Fruit fly (Drosophila melanogaster) whole organism, embryonic: ENCODE data around the gene cyr.
A peak's percentile ranks its signal among the peaks of the same experiment; 100 is the strongest.

Experiments used
- Abd-B ChIP-seq: fragments of 200-800 bp; sonication (Bioruptor generic); optimal IDR thresholded peaks from 2 replicates; lab custom pipeline; 2018; ENCODE audit warnings: missing biosample characterization, mild to moderate bottlenecking, missing genetic modification characterization, moderate library complexity
- Antp ChIP-seq: fragments of 200-800 bp; sonication (Bioruptor generic); optimal IDR thresholded peaks from 3 replicates; lab custom pipeline; 2016; ENCODE audit warnings: missing biosample characterization, missing genetic modification characterization
- CG11085 ChIP-seq: fragments of 200-800 bp; sonication (Bioruptor generic); IDR thresholded peaks from 2 replicates; pipeline ENCODE4 v1.3.6; 2022; ENCODE audit warnings: missing biosample characterization, missing genetic modification characterization
- CG11456 ChIP-seq: fragments of 200-800 bp; sonication (Bioruptor generic); IDR thresholded peaks from 3 replicates; pipeline ENCODE4 v1.3.6; 2022; ENCODE audit warnings: missing biosample characterization, missing genetic modification characterization
- CG11560 ChIP-seq: fragments of 200-800 bp; sonication (Bioruptor generic); IDR thresholded peaks from 3 replicates; pipeline ENCODE4 v1.3.6; 2022; ENCODE audit warnings: missing biosample characterization, missing genetic modification characterization
- CG11696 ChIP-seq: fragments of 200-800 bp; sonication (Bioruptor generic); IDR thresholded peaks from 2 replicates; pipeline ENCODE4 v1.3.6; 2022; ENCODE audit warnings: missing biosample characterization, missing genetic modification characterization
- CG12659 ChIP-seq: fragments of 200-800 bp; sonication (Bioruptor generic); optimal IDR thresholded peaks from 3 replicates; lab custom pipeline; 2017; ENCODE audit warnings: mild to moderate bottlenecking, missing biosample characterization, missing genetic modification reagents, missing genetic modification characterization
- CG14014 ChIP-seq: fragments of 200-800 bp; sonication (Bioruptor generic); IDR thresholded peaks from 2 replicates; pipeline ENCODE4 v1.3.6; 2022; ENCODE audit warnings: missing biosample characterization, missing genetic modification characterization
- CG14667 ChIP-seq: fragments of 200-800 bp; sonication (Bioruptor generic); IDR thresholded peaks from 2 replicates; pipeline ENCODE4 v1.3.6; 2022; ENCODE audit warnings: missing biosample characterization, missing genetic modification characterization
- CG14860 ChIP-seq: fragments of 200-800 bp; sonication (Bioruptor generic); IDR thresholded peaks from 3 replicates; pipeline ENCODE4 v1.3.6; 2022; ENCODE audit warnings: missing biosample characterization, missing genetic modification characterization; ENCODE audit not compliant: partially characterized antibody
- CG14965 ChIP-seq: fragments of 200-800 bp; sonication (Bioruptor generic); optimal IDR thresholded peaks from 2 replicates; lab custom pipeline; 2016; ENCODE audit warnings: missing biosample characterization, missing genetic modification characterization, borderline replicate concordance
- CG16813 ChIP-seq: fragments of 200-800 bp; sonication (Bioruptor generic); IDR thresholded peaks from 3 replicates; pipeline ENCODE4 v1.3.6; 2022; ENCODE audit warnings: missing biosample characterization, missing genetic modification characterization; ENCODE audit not compliant: partially characterized antibody
- CG17802 ChIP-seq: fragments of 200-800 bp; sonication (Bioruptor generic); optimal IDR thresholded peaks from 2 replicates; lab custom pipeline; 2018; ENCODE audit warnings: missing biosample characterization, mild to moderate bottlenecking, missing genetic modification characterization, moderate library complexity
- CG2116 ChIP-seq: fragments of 200-800 bp; sonication (Bioruptor generic); optimal IDR thresholded peaks from 3 replicates; lab custom pipeline; 2018; ENCODE audit warnings: missing biosample characterization, mild to moderate bottlenecking, missing genetic modification characterization
- CG32767 ChIP-seq: fragments of 200-800 bp; sonication (Bioruptor generic); IDR thresholded peaks from 2 replicates; pipeline ENCODE4 v1.3.6; 2022; ENCODE audit warnings: missing biosample characterization, missing genetic modification characterization
- CG34224 ChIP-seq: fragments of 200-800 bp; sonication (Bioruptor generic); IDR thresholded peaks from 3 replicates; pipeline ENCODE4 v1.3.6; 2022; ENCODE audit warnings: missing biosample characterization, missing genetic modification characterization; ENCODE audit not compliant: partially characterized antibody
- CG3995 ChIP-seq: fragments of 200-800 bp; sonication (Bioruptor generic); optimal IDR thresholded peaks from 3 replicates; lab custom pipeline; 2016; ENCODE audit warnings: missing biosample characterization, missing genetic modification characterization
- CG42726 ChIP-seq: fragments of 200-800 bp; sonication (Bioruptor generic); IDR thresholded peaks from 2 replicates; pipeline ENCODE4 v1.3.6; 2022; ENCODE audit warnings: missing biosample characterization, missing genetic modification characterization; ENCODE audit not compliant: partially characterized antibody
- CG7357 ChIP-seq: fragments of 200-800 bp; sonication (Bioruptor generic); IDR thresholded peaks from 3 replicates; pipeline ENCODE4 v1.3.6; 2022; ENCODE audit warnings: missing biosample characterization, missing genetic modification characterization
- CG7372 ChIP-seq: fragments of 200-800 bp; sonication (Bioruptor generic); IDR thresholded peaks from 2 replicates; pipeline ENCODE4 v1.3.6; 2022; ENCODE audit warnings: missing biosample characterization, missing genetic modification characterization
- CG8924 ChIP-seq: fragments of 200-800 bp; optimal IDR thresholded peaks from 3 replicates; lab custom pipeline; 2019; ENCODE audit warnings: missing biosample characterization, mild to moderate bottlenecking, missing genetic modification characterization, moderate library complexity
- CG9797 ChIP-seq: fragments of 200-800 bp; sonication (Bioruptor generic); optimal IDR thresholded peaks from 3 replicates; lab custom pipeline; 2018; ENCODE audit warnings: missing biosample characterization, mild to moderate bottlenecking, missing genetic modification characterization
- CG9876 ChIP-seq: fragments of 200-800 bp; sonication (Bioruptor generic); optimal IDR thresholded peaks from 2 replicates; lab custom pipeline; 2016; ENCODE audit warnings: missing biosample characterization, missing genetic modification characterization
- CHES-1-like ChIP-seq: fragments of 200-800 bp; sonication (Bioruptor generic); optimal IDR thresholded peaks from 2 replicates; lab custom pipeline; 2016; ENCODE audit warnings: missing biosample characterization, missing genetic modification characterization
- CrebB ChIP-seq: fragments of 200-800 bp; sonication (Bioruptor generic); optimal IDR thresholded peaks from 3 replicates; lab custom pipeline; 2018; ENCODE audit warnings: missing biosample characterization, mild to moderate bottlenecking, missing genetic modification characterization
- D19A ChIP-seq: fragments of 200-800 bp; optimal IDR thresholded peaks from 3 replicates; lab custom pipeline; 2019; ENCODE audit warnings: missing biosample characterization, mild to moderate bottlenecking, missing genetic modification characterization, moderate library complexity
- Ets97D ChIP-seq: fragments of 200-800 bp; sonication (Bioruptor generic); optimal IDR thresholded peaks from 3 replicates; lab custom pipeline; 2016; ENCODE audit warnings: missing biosample characterization, missing genetic modification characterization
- HHEX ChIP-seq: fragments of 200-800 bp; sonication (Bioruptor generic); optimal IDR thresholded peaks from 3 replicates; lab custom pipeline; 2017; ENCODE audit warnings: missing biosample characterization, mild to moderate bottlenecking, missing genetic modification characterization, missing genetic modification reagents
- Hey ChIP-seq: fragments of 200-800 bp; sonication (Bioruptor generic); optimal IDR thresholded peaks from 3 replicates; lab custom pipeline; 2018; ENCODE audit warnings: missing biosample characterization, mild to moderate bottlenecking, missing genetic modification characterization
- Max ChIP-seq: fragments of 200-800 bp; sonication (Bioruptor generic); optimal IDR thresholded peaks from 2 replicates; lab custom pipeline; 2016; ENCODE audit warnings: missing biosample characterization, mild to moderate bottlenecking, missing genetic modification characterization
- Mes4 ChIP-seq: fragments of 200-800 bp; sonication (Bioruptor generic); optimal IDR thresholded peaks from 2 replicates; lab custom pipeline; 2016; ENCODE audit warnings: missing biosample characterization, missing genetic modification characterization
- NC2α ChIP-seq: fragments of 200-800 bp; sonication (Bioruptor generic); optimal IDR thresholded peaks from 2 replicates; lab custom pipeline; 2016; ENCODE audit warnings: missing biosample characterization, missing genetic modification characterization
- Ravus ChIP-seq: fragments of 200-800 bp; sonication (Bioruptor generic); IDR thresholded peaks from 2 replicates; pipeline ENCODE4 v1.3.6; 2022; ENCODE audit warnings: missing biosample characterization, missing genetic modification characterization
- Vsx1 ChIP-seq: fragments of 200-800 bp; sonication (Bioruptor generic); optimal IDR thresholded peaks from 2 replicates; lab custom pipeline; 2017; ENCODE audit warnings: missing biosample characterization, mild to moderate bottlenecking, missing genetic modification characterization, missing genetic modification reagents
- ac ChIP-seq: fragments of 200-800 bp; sonication (Bioruptor generic); optimal IDR thresholded peaks from 3 replicates; lab custom pipeline; 2017; ENCODE audit warnings: missing biosample characterization, mild to moderate bottlenecking, missing genetic modification characterization
- cwo ChIP-seq: fragments of 200-800 bp; sonication (Bioruptor generic); optimal IDR thresholded peaks from 3 replicates; lab custom pipeline; 2017; ENCODE audit warnings: missing biosample characterization, missing genetic modification characterization, mild to moderate bottlenecking, moderate library complexity, missing genetic modification reagents
- dan ChIP-seq: fragments of 200-800 bp; sonication (Bioruptor generic); IDR thresholded peaks from 2 replicates; pipeline ENCODE4 v1.3.6; 2022; ENCODE audit warnings: missing biosample characterization, missing genetic modification characterization
- gem ChIP-seq: fragments of 200-800 bp; sonication (Bioruptor generic); optimal IDR thresholded peaks from 2 replicates; lab custom pipeline; 2019; ENCODE audit warnings: missing biosample characterization, mild to moderate bottlenecking, missing genetic modification characterization, moderate library complexity
- gt ChIP-seq: fragments of 200-800 bp; sonication (Bioruptor generic); IDR thresholded peaks from 2 replicates; pipeline ENCODE4 v1.3.6; 2022; ENCODE audit warnings: missing biosample characterization, missing genetic modification characterization
- hth ChIP-seq: fragments of >200 bp; optimal IDR thresholded peaks from 2 replicates; lab custom pipeline; 2017; ENCODE audit warnings: inconsistent platforms
- kni ChIP-seq: fragments of 200-800 bp; sonication (Bioruptor generic); optimal IDR thresholded peaks from 3 replicates; lab custom pipeline; 2017; ENCODE audit warnings: mild to moderate bottlenecking, missing biosample characterization, missing genetic modification reagents, missing genetic modification characterization
- lbe ChIP-seq: fragments of 200-800 bp; sonication (Bioruptor generic); optimal IDR thresholded peaks from 2 replicates; lab custom pipeline; 2016; ENCODE audit warnings: missing biosample characterization, mild to moderate bottlenecking, missing genetic modification characterization
- maf-S ChIP-seq: fragments of 200-800 bp; sonication (Bioruptor generic); optimal IDR thresholded peaks from 2 replicates; lab custom pipeline; 2016; ENCODE audit warnings: missing biosample characterization, missing genetic modification characterization
- mam ChIP-seq: fragments of 200-800 bp; sonication (Bioruptor generic); optimal IDR thresholded peaks from 3 replicates; lab custom pipeline; 2016; ENCODE audit warnings: missing biosample characterization, missing genetic modification characterization
- nom ChIP-seq: fragments of 200-800 bp; sonication (Bioruptor generic); optimal IDR thresholded peaks from 2 replicates; lab custom pipeline; 2017; ENCODE audit warnings: missing biosample characterization, missing genetic modification characterization, mild to moderate bottlenecking, moderate library complexity, missing genetic modification reagents
- peb ChIP-seq: fragments of 200-800 bp; sonication (Bioruptor generic); IDR thresholded peaks from 2 replicates; pipeline ENCODE4 v1.3.6; 2022; ENCODE audit warnings: missing biosample characterization, missing genetic modification characterization
- psq ChIP-seq: fragments of 200-800 bp; sonication (Bioruptor generic); optimal IDR thresholded peaks from 2 replicates; lab custom pipeline; 2017; ENCODE audit warnings: missing biosample characterization, missing genetic modification characterization
- salm ChIP-seq: fragments of 200-800 bp; sonication (Bioruptor generic); optimal IDR thresholded peaks from 2 replicates; lab custom pipeline; 2018; ENCODE audit warnings: missing biosample characterization, mild to moderate bottlenecking, missing genetic modification characterization
- vnd ChIP-seq: fragments of 200-800 bp; sonication (Bioruptor generic); IDR thresholded peaks from 3 replicates; pipeline ENCODE4 v1.3.6; 2022; ENCODE audit warnings: missing biosample characterization, missing genetic modification characterization; ENCODE audit not compliant: partially characterized antibody

Gene cyr

DNA sequence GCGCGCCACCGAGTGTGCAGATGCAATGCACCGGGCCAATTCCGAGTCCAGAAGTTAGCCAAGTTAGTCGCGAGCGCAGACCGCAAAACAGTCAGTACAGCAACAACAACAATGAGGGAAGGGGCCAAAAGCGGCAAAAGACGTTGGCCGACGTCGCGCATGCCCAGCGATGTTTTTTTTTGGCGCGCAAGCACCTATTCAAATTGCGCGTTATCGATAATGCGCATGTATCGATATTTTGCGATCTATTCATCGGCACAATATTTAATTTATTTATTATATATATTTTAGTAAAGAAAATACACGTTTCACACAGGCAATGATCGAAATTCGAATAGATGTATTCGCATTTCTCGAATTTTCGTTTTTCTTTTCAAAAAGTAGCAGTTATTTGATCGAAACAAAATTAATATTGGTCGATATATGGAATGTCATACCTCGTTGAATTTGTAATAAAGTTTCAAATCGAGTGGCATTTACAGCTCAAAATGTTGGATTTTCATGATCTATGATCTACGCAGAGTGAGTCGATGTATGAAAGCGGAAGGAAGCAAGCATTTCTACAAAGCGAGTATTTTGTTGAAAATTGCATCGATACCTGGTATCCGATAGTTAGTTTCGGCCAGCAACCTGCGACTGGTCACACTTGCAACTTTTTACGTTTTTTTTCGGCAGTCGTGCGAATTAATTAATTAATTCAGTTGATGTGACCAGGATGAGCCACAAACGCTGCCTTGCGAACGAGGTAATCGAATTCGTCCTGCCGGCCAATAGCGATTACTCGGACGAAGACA is 6.1 kb downstream of the cyr start, which contains the start of gene CG2116 (continued):
- TF ChIP-seq maf-S (GFP tag; lab: Kevin White, UChicago) (no peak), Abd-B (GFP tag; lab: Kevin White, UChicago) (peak; percentile 6), CG11456 (no peak), CG34224 (GFP tag; lab: Robert Waterston, UW) (peak; percentile 53; the same call in 2 of the 3 replicates), CG42726 (0 out of 2 replicates have a peak, but pooled peaks have one; percentile 40), psq (no peak), NC2α (GFP tag; lab: Kevin White, UChicago) (no peak), HHEX (no peak), Hey (tag; lab: Kevin White, UChicago) (no peak), D19A (tag; lab: Kevin White, UChicago) (no peak), kni (GFP tag; lab: Kevin White, UChicago) (no peak), gt (no peak), Mes4 (no peak), CG9797 (peak; percentile 78), Antp (no peak), CG7357 (no peak), ac (GFP tag; lab: Kevin White, UChicago) (no peak), CG14860 (GFP tag; lab: Robert Waterston, UW) (peak; percentile 59; the same call in 1 of the 3 replicates), CG11085 (GFP tag; lab: Robert Waterston, UW) (no peak), salm (tag; lab: Kevin White, UChicago) (no peak), gem (tag; lab: Kevin White, UChicago) (no peak), CG14667 (GFP tag; lab: Robert Waterston, UW) (no peak), hth (no peak), peb (no peak), mam (GFP tag; lab: Kevin White, UChicago) (no peak), CG16813 (GFP tag; lab: Robert Waterston, UW) (peak; percentile 79), CG9876 (no peak), nom (GFP tag; lab: Kevin White, UChicago) (no peak), CG12659 (GFP tag; lab: Kevin White, UChicago) (peak; percentile 51), CG8924 (tag; lab: Kevin White, UChicago) (no peak), CG17802 (tag; lab: Kevin White, UChicago) (no peak), Vsx1 (GFP tag; lab: Kevin White, UChicago) (no peak), CG11696 (GFP tag; lab: Robert Waterston, UW) (no peak), CrebB (tag; lab: Kevin White, UChicago) (no peak), CG14014 (GFP tag; lab: Robert Waterston, UW) (no peak), Ets97D (GFP tag; lab: Kevin White, UChicago) (peak; percentile 46), cwo (no peak), CG11560 (tag; lab: Robert Waterston, UW) (0 out of 3 replicates have a peak, but pooled peaks have one; percentile 33), CG14965 (GFP tag; lab: Kevin White, UChicago) (no peak), vnd (peak; percentile 72), dan (GFP tag; lab: Robert Waterston, UW) (no peak), CG7372 (no peak), CHES-1-like (no peak), Ravus (GFP tag; lab: Robert Waterston, UW) (no peak), CG2116 (GFP tag; lab: Kevin White, UChicago) (peak; percentile 93), CG32767 (GFP tag; lab: Robert Waterston, UW) (no peak), CG3995 (GFP tag; lab: Kevin White, UChicago) (peak; percentile 46), lbe (no peak), Max (no peak)
